Worm (Caenorhabditis elegans) whole organism, mixed stage, embryonic: ENCODE measurements around the gene F49E11.2.

Experiments
- M03D4.4 ChIP-seq: sonication (generic microtip); optimal IDR thresholded peaks from 2 replicates; lab custom pipeline; 2017; ENCODE audit warnings: mild to moderate bottlenecking, missing genetic modification characterization, missing compliant biosample characterization
- bed-3 ChIP-seq: fragments of 200-800 bp; sonication (Bioruptor generic); optimal IDR thresholded peaks from 3 replicates; lab custom pipeline; 2018; ENCODE audit warnings: mild to moderate bottlenecking, missing genetic modification characterization, moderate library complexity, missing compliant biosample characterization
- blmp-1 ChIP-seq: fragments of 150-350 bp; optimal IDR thresholded peaks from 2 replicates; lab custom pipeline; 2014; ENCODE audit warnings: missing biosample characterization, missing genetic modification characterization
- ceh-39 ChIP-seq: fragments of 150-350 bp; optimal IDR thresholded peaks from 2 replicates; lab custom pipeline; 2014; ENCODE audit warnings: missing biosample characterization, missing genetic modification characterization
- ceh-43 ChIP-seq: fragments of 200-800 bp; sonication (Bioruptor generic); optimal IDR thresholded peaks from 2 replicates; lab custom pipeline; 2018; ENCODE audit warnings: mild to moderate bottlenecking, missing genetic modification characterization, moderate library complexity, missing compliant biosample characterization
- ceh-83 ChIP-seq: fragments of 200-800 bp; sonication (Bioruptor generic); optimal IDR thresholded peaks from 2 replicates; lab custom pipeline; 2018; ENCODE audit warnings: mild to moderate bottlenecking, missing genetic modification characterization, missing compliant biosample characterization
- ces-1 ChIP-seq: fragments of 150-350 bp; optimal IDR thresholded peaks from 2 replicates; lab custom pipeline; 2014; ENCODE audit warnings: missing biosample characterization, missing genetic modification reagents, missing genetic modification characterization
- cnd-1 ChIP-seq: fragments of 200-800 bp; sonication (Bioruptor generic); optimal IDR thresholded peaks from 2 replicates; lab custom pipeline; 2018; ENCODE audit warnings: mild to moderate bottlenecking, missing genetic modification characterization, missing compliant biosample characterization
- drap-1 ChIP-seq: fragments of 200-800 bp; sonication (Bioruptor generic); optimal IDR thresholded peaks from 3 replicates; lab custom pipeline; 2018; ENCODE audit warnings: mild to moderate bottlenecking, missing genetic modification characterization, missing compliant biosample characterization
- elt-1 ChIP-seq: sonication (generic microtip); optimal IDR thresholded peaks from 2 replicates; lab custom pipeline; 2017; ENCODE audit warnings: missing genetic modification characterization, mild to moderate bottlenecking, missing compliant biosample characterization, antibody characterized with exemption, moderate library complexity, borderline replicate concordance; ENCODE audit not compliant: insufficient read depth
- elt-3 ChIP-seq: fragments of 150-350 bp; optimal IDR thresholded peaks from 2 replicates; lab custom pipeline; 2014; ENCODE audit warnings: missing biosample characterization, missing genetic modification characterization
- flh-1 ChIP-seq: fragments of 200-800 bp; sonication (Bioruptor generic); optimal IDR thresholded peaks from 2 replicates; lab custom pipeline; 2018; ENCODE audit warnings: mild to moderate bottlenecking, missing genetic modification characterization, moderate library complexity, missing compliant biosample characterization
- ham-2 ChIP-seq: fragments of 200-800 bp; sonication (Bioruptor generic); optimal IDR thresholded peaks from 2 replicates; lab custom pipeline; 2018; ENCODE audit warnings: mild to moderate bottlenecking, missing genetic modification characterization, missing compliant biosample characterization
- hlh-1 ChIP-seq: fragments of 150-350 bp; optimal IDR thresholded peaks from 2 replicates; lab custom pipeline; 2014; ENCODE audit warnings: missing biosample characterization, missing genetic modification reagents, missing genetic modification characterization
- lin-13 ChIP-seq: fragments of 150-350 bp; optimal IDR thresholded peaks from 2 replicates; lab custom pipeline; 2014; ENCODE audit warnings: missing biosample characterization, missing genetic modification characterization
- lin-32 ChIP-seq: fragments of 200-800 bp; sonication (Bioruptor generic); optimal IDR thresholded peaks from 2 replicates; lab custom pipeline; 2018; ENCODE audit warnings: mild to moderate bottlenecking, missing genetic modification characterization, missing compliant biosample characterization
- lsy-2 ChIP-seq: fragments of 150-350 bp; optimal IDR thresholded peaks from 2 replicates; lab custom pipeline; 2014; ENCODE audit warnings: missing biosample characterization, missing genetic modification characterization
- mab-5 ChIP-seq: fragments of 150-350 bp; optimal IDR thresholded peaks from 2 replicates; lab custom pipeline; 2014; ENCODE audit warnings: missing biosample characterization, missing genetic modification characterization
- mep-1 ChIP-seq: fragments of 150-350 bp; optimal IDR thresholded peaks from 2 replicates; lab custom pipeline; 2017; ENCODE audit warnings: missing biosample characterization, missing genetic modification reagents, missing genetic modification characterization, inconsistent platforms
- mls-2 ChIP-seq: sonication (generic microtip); optimal IDR thresholded peaks from 2 replicates; lab custom pipeline; 2016; ENCODE audit warnings: mild to moderate bottlenecking, missing genetic modification characterization, moderate library complexity, missing compliant biosample characterization
- nhr-12 ChIP-seq: fragments of 150-350 bp; optimal IDR thresholded peaks from 2 replicates; lab custom pipeline; 2014; ENCODE audit warnings: missing biosample characterization, missing genetic modification characterization
- nhr-2 ChIP-seq: fragments of 150-350 bp; optimal IDR thresholded peaks from 2 replicates; lab custom pipeline; 2014; ENCODE audit warnings: missing biosample characterization, missing genetic modification characterization
- nhr-237 ChIP-seq: fragments of 150-350 bp; optimal IDR thresholded peaks from 2 replicates; lab custom pipeline; 2014; ENCODE audit warnings: missing biosample characterization, missing genetic modification characterization
- nhr-28 ChIP-seq: fragments of 150-350 bp; optimal IDR thresholded peaks from 2 replicates; lab custom pipeline; 2014; ENCODE audit warnings: missing biosample characterization, missing genetic modification characterization
- nhr-76 ChIP-seq: sonication (generic microtip); optimal IDR thresholded peaks from 2 replicates; lab custom pipeline; 2017; ENCODE audit warnings: missing biosample characterization, missing genetic modification characterization
- pha-4 ChIP-seq: fragments of 150-350 bp; optimal IDR thresholded peaks from 2 replicates; lab custom pipeline; 2018; ENCODE audit warnings: missing biosample characterization, missing genetic modification reagents, missing genetic modification characterization
- sem-2 ChIP-seq: fragments of 200-800 bp; sonication (Bioruptor generic); optimal IDR thresholded peaks from 2 replicates; lab custom pipeline; 2018; ENCODE audit warnings: mild to moderate bottlenecking, missing genetic modification characterization, missing compliant biosample characterization
- snpc-4 ChIP-seq: fragments of 150-350 bp; optimal IDR thresholded peaks from 2 replicates; lab custom pipeline; 2014; ENCODE audit warnings: missing biosample characterization, missing genetic modification characterization
- sptf-1 ChIP-seq: sonication (generic microtip); optimal IDR thresholded peaks from 2 replicates; lab custom pipeline; 2017; ENCODE audit warnings: mild to moderate bottlenecking, missing genetic modification characterization, moderate library complexity, missing compliant biosample characterization
- tbx-8 ChIP-seq: fragments of 200-800 bp; sonication (Bioruptor generic); optimal IDR thresholded peaks from 2 replicates; lab custom pipeline; 2018; ENCODE audit warnings: mild to moderate bottlenecking, missing genetic modification characterization, moderate library complexity, missing compliant biosample characterization
- unc-120 ChIP-seq: sonication (generic microtip); optimal IDR thresholded peaks from 2 replicates; lab custom pipeline; 2017; ENCODE audit warnings: missing genetic modification characterization, missing compliant biosample characterization; ENCODE audit not compliant: poor library complexity, severe bottlenecking
- unc-39 ChIP-seq: fragments of 150-350 bp; optimal IDR thresholded peaks from 2 replicates; lab custom pipeline; 2014; ENCODE audit warnings: missing biosample characterization, missing genetic modification characterization
- zip-8 ChIP-seq: fragments of 150-350 bp; optimal IDR thresholded peaks from 2 replicates; lab custom pipeline; 2014; ENCODE audit warnings: missing biosample characterization, missing genetic modification characterization
- ztf-11 ChIP-seq: fragments of 150-350 bp; optimal IDR thresholded peaks from 2 replicates; lab custom pipeline; 2014; ENCODE audit warnings: missing biosample characterization, missing genetic modification characterization

Gene F49E11.2

ce11 chrIV:13067200-13067599 lies 28.4 kb upstream of the F49E11.2 start, which contains the start of gene col-131:
Gene col-131, minus strand, starts transcription at chrIV:13067300.
- TF ChIP-seq ces-1 (GFP tag; lab: Kevin White, UChicago) (no peak), lsy-2 (tag; lab: Kevin White, UChicago) (no peak), drap-1 (GFP tag; lab: Kevin White, UChicago) (no peak)

DNA sequence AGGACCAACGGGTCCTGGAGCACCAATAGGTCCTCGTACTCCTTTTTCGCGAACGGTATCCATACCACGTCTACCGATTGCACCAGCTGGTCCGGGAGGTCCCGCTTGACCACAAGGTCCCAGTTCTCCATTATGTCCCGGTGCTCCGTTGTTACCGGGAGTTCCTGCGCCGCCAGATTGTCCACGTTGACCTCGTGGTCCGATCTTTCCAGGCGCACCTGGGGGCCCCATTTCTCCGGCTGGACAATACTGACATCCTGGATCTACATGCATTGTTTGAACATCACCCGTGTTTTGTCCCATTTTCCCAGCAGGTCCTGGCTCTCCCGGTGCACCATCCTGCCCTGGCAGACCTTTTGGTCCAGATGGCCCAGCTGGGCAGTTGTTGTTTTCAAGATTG lies 27.3 kb upstream of the F49E11.2 start:
- TF ChIP-seq nhr-76 (tag; lab: Kevin White, UChicago) (no peak), elt-3 (tag; lab: Kevin White, UChicago) (no peak), nhr-237 (no peak), hlh-1 (tag; lab: Kevin White, UChicago) (no peak), ceh-43 (no peak), blmp-1 (no peak), nhr-2 (tag; lab: Kevin White, UChicago) (no peak), ceh-39 (tag; lab: Kevin White, UChicago) (no peak), nhr-12 (tag; lab: Kevin White, UChicago) (no peak), ces-1 (GFP tag; lab: Kevin White, UChicago) (no peak), ham-2 (GFP tag; lab: Kevin White, UChicago) (no peak), lin-32 (no peak), ceh-83 (GFP tag; lab: Kevin White, UChicago) (no peak), M03D4.4 (tag; lab: Kevin White, UChicago) (no peak), nhr-28 (tag; lab: Kevin White, UChicago) (no peak), mab-5 (tag; lab: Kevin White, UChicago) (no peak), sptf-1 (tag; lab: Kevin White, UChicago) (no peak), tbx-8 (no peak), snpc-4 (tag; lab: Kevin White, UChicago) (no peak)
- TF ChIP-seq, all 35 proteins: peak for 0

DNA sequence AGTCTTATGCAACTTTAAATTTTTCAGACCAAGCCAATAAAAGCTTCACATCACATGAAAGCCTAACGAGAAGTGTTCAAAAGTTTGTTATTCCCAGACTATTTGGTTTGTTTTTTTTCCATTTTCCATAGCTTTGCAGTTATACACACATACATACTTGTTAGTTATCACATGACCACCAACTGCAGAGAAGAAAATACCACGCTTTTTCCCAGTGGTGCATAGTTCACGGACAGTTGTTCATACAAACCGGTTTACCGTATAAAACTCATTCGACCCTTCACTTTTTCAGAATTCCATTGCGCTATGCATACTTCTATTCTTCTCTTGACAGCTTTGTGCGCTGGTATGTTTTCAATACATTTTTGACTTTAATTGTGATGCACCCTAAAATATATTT lies 24.9 kb upstream of the F49E11.2 start, which contains the start of gene scl-5:
Gene scl-5, plus strand, starts transcription at position 301 of the 400 bp plus-strand sequence.
- no peak for TF ChIP-seq elt-1 (tag; lab: Kevin White, UChicago)
- TF ChIP-seq nhr-76 (tag; lab: Kevin White, UChicago) = no peak
- no peak for TF ChIP-seq mls-2 (tag; lab: Kevin White, UChicago)
- no peak for TF ChIP-seq zip-8
- no peak for TF ChIP-seq pha-4 (tag; lab: Kevin White, UChicago)
- no peak for TF ChIP-seq nhr-2 (tag; lab: Kevin White, UChicago)
- TF ChIP-seq ces-1 (GFP tag; lab: Kevin White, UChicago) = no peak
- TF ChIP-seq, all 35 proteins: peak for 0

DNA sequence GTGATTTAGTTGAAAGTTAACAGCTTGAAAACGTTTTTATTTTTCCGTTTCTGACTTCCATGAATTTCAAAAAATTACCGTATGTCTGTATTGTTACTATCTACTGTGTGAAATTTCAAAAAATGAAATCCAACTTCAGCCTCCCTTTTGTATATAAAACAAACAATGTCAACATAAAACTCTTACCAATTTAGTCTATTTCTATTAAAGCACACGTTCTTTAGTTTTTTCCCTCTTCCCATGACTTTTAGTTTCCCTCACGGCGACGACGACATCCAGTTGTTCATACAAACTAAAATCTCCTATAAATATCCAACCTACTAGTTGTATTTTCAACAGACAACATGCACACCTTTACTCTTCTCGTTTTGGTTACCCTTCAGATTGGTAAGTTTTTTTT lies 20.5 kb upstream of the F49E11.2 start, which contains the start of gene scl-3:
Gene scl-3, plus strand, starts transcription at position 301 of the 400 bp plus-strand sequence.
- no peak for TF ChIP-seq lin-13 (tag; lab: Kevin White, UChicago)
- TF ChIP-seq mep-1 (tag; lab: Kevin White, UChicago) = no peak
- TF ChIP-seq nhr-12 (tag; lab: Kevin White, UChicago) = no peak
- TF ChIP-seq nhr-76 (tag; lab: Kevin White, UChicago) = no peak
- no peak for TF ChIP-seq ztf-11 (tag; lab: Kevin White, UChicago)
- no peak for TF ChIP-seq nhr-237
- no peak for TF ChIP-seq zip-8
- TF ChIP-seq drap-1 (GFP tag; lab: Kevin White, UChicago) = no peak
- TF ChIP-seq tbx-8 = no peak
- TF ChIP-seq elt-1 (tag; lab: Kevin White, UChicago) = no peak
- no peak for TF ChIP-seq unc-120 (tag; lab: Kevin White, UChicago)
- TF ChIP-seq pha-4 (tag; lab: Kevin White, UChicago) = no peak
- TF ChIP-seq mls-2 (tag; lab: Kevin White, UChicago) = no peak
- TF ChIP-seq snpc-4 (tag; lab: Kevin White, UChicago) = no peak
- TF ChIP-seq mab-5 (tag; lab: Kevin White, UChicago) = no peak
- no peak for TF ChIP-seq bed-3 (GFP tag; lab: Kevin White, UChicago)
- TF ChIP-seq cnd-1 (tag; lab: Kevin White, UChicago) = no peak
- TF ChIP-seq nhr-28 (tag; lab: Kevin White, UChicago) = no peak
- TF ChIP-seq sem-2 = no peak

ce11 chrIV:13057418-13057817 lies 18.6 kb upstream of the F49E11.2 start, which contains the start of gene scl-2:
Gene scl-2, plus strand, starts transcription at chrIV:13057710.
- TF ChIP-seq unc-120 (tag; lab: Kevin White, UChicago) = no peak
- no peak for TF ChIP-seq lin-13 (tag; lab: Kevin White, UChicago)
- no peak for TF ChIP-seq blmp-1
- no peak for TF ChIP-seq bed-3 (GFP tag; lab: Kevin White, UChicago)
- TF ChIP-seq nhr-237 = no peak
- no peak for TF ChIP-seq unc-39 (tag; lab: Kevin White, UChicago)
- no peak for TF ChIP-seq tbx-8
- TF ChIP-seq sptf-1 (tag; lab: Kevin White, UChicago) = no peak
- no peak for TF ChIP-seq nhr-76 (tag; lab: Kevin White, UChicago)
- no peak for TF ChIP-seq ces-1 (GFP tag; lab: Kevin White, UChicago)
- no peak for TF ChIP-seq flh-1
- TF ChIP-seq mab-5 (tag; lab: Kevin White, UChicago) = no peak
- TF ChIP-seq M03D4.4 (tag; lab: Kevin White, UChicago) = no peak
- TF ChIP-seq nhr-12 (tag; lab: Kevin White, UChicago) = no peak
- TF ChIP-seq snpc-4 (tag; lab: Kevin White, UChicago) = no peak
- no peak for TF ChIP-seq mep-1 (tag; lab: Kevin White, UChicago)
- TF ChIP-seq ham-2 (GFP tag; lab: Kevin White, UChicago) = no peak
- TF ChIP-seq ceh-43 = no peak
